Worm (Caenorhabditis elegans) whole organism, early embryonic: Measurements from ENCODE around the gene T09A12.8.

Experiments used
- B0310.2 ChIP-seq: sonication (generic microtip); optimal IDR thresholded peaks from 2 replicates; lab custom pipeline; 2016; ENCODE audit warnings: mild to moderate bottlenecking, missing genetic modification characterization, missing compliant biosample characterization
- F13C5.2 ChIP-seq: sonication (generic microtip); optimal IDR thresholded peaks from 2 replicates; lab custom pipeline; 2017; ENCODE audit warnings: mild to moderate bottlenecking, missing genetic modification characterization, inconsistent platforms, missing compliant biosample characterization
- aly-1 ChIP-seq: sonication (generic microtip); optimal IDR thresholded peaks from 2 replicates; lab custom pipeline; 2016; ENCODE audit warnings: missing genetic modification characterization, missing compliant biosample characterization
- ama-1 ChIP-seq: fragments of 150-350 bp; optimal IDR thresholded peaks from 2 replicates; lab custom pipeline; 2014
- ceh-13 ChIP-seq: fragments of 200-800 bp; sonication (Bioruptor generic); optimal IDR thresholded peaks from 2 replicates; lab custom pipeline; 2018; ENCODE audit warnings: mild to moderate bottlenecking, missing genetic modification characterization, missing compliant biosample characterization
- ceh-36 ChIP-seq: sonication (generic microtip); optimal IDR thresholded peaks from 2 replicates; lab custom pipeline; 2016; ENCODE audit warnings: missing genetic modification characterization, inconsistent platforms, missing compliant biosample characterization
- ets-7 ChIP-seq: sonication (generic microtip); optimal IDR thresholded peaks from 2 replicates; lab custom pipeline; 2016; ENCODE audit warnings: missing genotype, missing genetic modification characterization, missing compliant biosample characterization
- flt-1 ChIP-seq: fragments of 200-800 bp; sonication (Bioruptor generic); IDR thresholded peaks from 2 replicates; pipeline ENCODE4 v1.3.6; 2022; ENCODE audit warnings: missing genetic modification characterization, missing compliant biosample characterization
- hmbx-1 ChIP-seq: sonication (generic microtip); optimal IDR thresholded peaks from 2 replicates; lab custom pipeline; 2016; ENCODE audit warnings: mild to moderate bottlenecking, missing genetic modification characterization, missing compliant biosample characterization
- hmg-4 ChIP-seq: fragments of 200-800 bp; sonication (Bioruptor generic); optimal IDR thresholded peaks from 2 replicates; lab custom pipeline; 2018; ENCODE audit warnings: mild to moderate bottlenecking, missing genetic modification characterization, missing compliant biosample characterization
- hnd-1 ChIP-seq: sonication (generic microtip); optimal IDR thresholded peaks from 2 replicates; lab custom pipeline; 2016; ENCODE audit warnings: missing genetic modification characterization, missing compliant biosample characterization
- pes-1 ChIP-seq: fragments of 200-800 bp; sonication (Bioruptor generic); IDR thresholded peaks from 2 replicates; pipeline ENCODE4 v1.3.6; 2022; ENCODE audit warnings: missing genetic modification reagents, missing genetic modification characterization, missing compliant biosample characterization
- scrt-1 ChIP-seq: fragments of 200-800 bp; sonication (Bioruptor generic); IDR thresholded peaks from 2 replicates; pipeline ENCODE4 v1.3.6; 2022; ENCODE audit warnings: missing genetic modification characterization, missing compliant biosample characterization
- sea-1 ChIP-seq: fragments of 200-800 bp; sonication (Bioruptor generic); conservative IDR thresholded peaks from 2 replicates; pipeline ENCODE4 v1.3.6; 2022; ENCODE audit warnings: missing genetic modification characterization, missing compliant biosample characterization
- tbx-11 ChIP-seq: fragments of 200-800 bp; sonication (Bioruptor generic); IDR thresholded peaks from 2 replicates; pipeline ENCODE4 v1.3.6; 2022; ENCODE audit warnings: missing genetic modification characterization, missing compliant biosample characterization
- tbx-37 ChIP-seq: fragments of 200-800 bp; sonication (Bioruptor generic); conservative IDR thresholded peaks from 2 replicates; pipeline ENCODE4 v1.3.6; 2022; ENCODE audit warnings: missing genetic modification reagents, missing genetic modification characterization, missing compliant biosample characterization
- tra-4 ChIP-seq: sonication (generic microtip); optimal IDR thresholded peaks from 2 replicates; lab custom pipeline; 2017; ENCODE audit warnings: missing genetic modification characterization, missing compliant biosample characterization

Gene T09A12.8

DNA sequence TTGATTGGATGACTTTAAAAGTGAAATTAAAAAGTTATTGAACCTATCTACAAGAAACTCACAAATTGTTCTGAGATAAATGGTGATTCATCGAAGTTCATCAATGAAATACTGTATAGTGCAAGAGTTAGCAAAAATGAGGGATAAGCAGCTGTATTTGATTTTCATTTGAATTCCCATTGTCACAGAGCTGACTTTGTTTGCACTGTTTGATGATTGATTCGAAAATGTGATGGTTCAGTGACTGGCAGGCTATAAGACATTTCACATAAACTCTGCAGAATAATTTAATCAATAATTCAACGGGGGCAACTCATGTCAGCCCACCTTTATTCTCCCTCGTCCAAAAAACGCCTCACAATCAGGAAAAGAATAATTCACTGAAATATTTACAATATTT, at the start of gene T09A12.8:
TSS of gene T09A12.8 (minus strand) at position 101 of the 400 bp plus-strand sequence.
- TF ChIP-seq aly-1 (tag; lab: Kevin White, UChicago) (no peak), hmg-4 (no peak), hmbx-1 (tag; lab: Kevin White, UChicago) (no peak), ama-1 (lab: Kevin White, UChicago) (no peak), B0310.2 (tag; lab: Kevin White, UChicago) (no peak), hnd-1 (tag; lab: Kevin White, UChicago) (no peak), scrt-1 (GFP tag; lab: Robert Waterston, UW) (no peak), tbx-11 (GFP tag; lab: Robert Waterston, UW) (no peak), sea-1 (no peak), ceh-13 (no peak), tra-4 (tag; lab: Kevin White, UChicago) (no peak), pes-1 (GFP tag; lab: Robert Waterston, UW) (no peak), tbx-37 (GFP tag; lab: Robert Waterston, UW) (no peak)

DNA sequence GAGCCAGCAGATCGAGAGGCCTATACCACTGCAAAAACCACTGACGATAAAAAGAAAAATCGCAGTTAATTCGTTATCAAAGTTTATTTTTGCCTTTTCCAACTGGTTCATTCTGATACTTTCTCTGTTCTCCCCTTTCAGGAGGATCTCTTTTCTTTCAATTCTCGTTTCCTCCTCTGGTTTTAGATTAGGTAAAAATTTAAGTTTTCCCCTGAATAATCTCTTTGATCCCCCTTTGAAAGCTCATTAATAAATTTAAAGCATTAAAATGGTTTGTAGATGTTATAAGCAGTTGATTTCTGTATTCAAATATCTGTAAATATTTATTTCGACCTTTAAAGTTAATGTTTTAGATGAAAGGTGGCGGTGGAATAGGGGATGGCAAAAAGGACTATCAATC, 47.7 kb upstream of the T09A12.8 start, which contains the start of gene K07H8.2:
TSS of gene K07H8.2 (plus strand) at position 301 of the 400 bp plus-strand sequence.
- no peak for TF ChIP-seq tra-4 (tag; lab: Kevin White, UChicago)
- no peak for TF ChIP-seq B0310.2 (tag; lab: Kevin White, UChicago)
- TF ChIP-seq tbx-37 (GFP tag; lab: Robert Waterston, UW): no peak
- no peak for TF ChIP-seq flt-1 (GFP tag; lab: Robert Waterston, UW)
- no peak for TF ChIP-seq hmg-4
- no peak for TF ChIP-seq F13C5.2 (tag; lab: Kevin White, UChicago)
- TF ChIP-seq aly-1 (tag; lab: Kevin White, UChicago): no peak
- TF ChIP-seq pes-1 (GFP tag; lab: Robert Waterston, UW): no peak

DNA sequence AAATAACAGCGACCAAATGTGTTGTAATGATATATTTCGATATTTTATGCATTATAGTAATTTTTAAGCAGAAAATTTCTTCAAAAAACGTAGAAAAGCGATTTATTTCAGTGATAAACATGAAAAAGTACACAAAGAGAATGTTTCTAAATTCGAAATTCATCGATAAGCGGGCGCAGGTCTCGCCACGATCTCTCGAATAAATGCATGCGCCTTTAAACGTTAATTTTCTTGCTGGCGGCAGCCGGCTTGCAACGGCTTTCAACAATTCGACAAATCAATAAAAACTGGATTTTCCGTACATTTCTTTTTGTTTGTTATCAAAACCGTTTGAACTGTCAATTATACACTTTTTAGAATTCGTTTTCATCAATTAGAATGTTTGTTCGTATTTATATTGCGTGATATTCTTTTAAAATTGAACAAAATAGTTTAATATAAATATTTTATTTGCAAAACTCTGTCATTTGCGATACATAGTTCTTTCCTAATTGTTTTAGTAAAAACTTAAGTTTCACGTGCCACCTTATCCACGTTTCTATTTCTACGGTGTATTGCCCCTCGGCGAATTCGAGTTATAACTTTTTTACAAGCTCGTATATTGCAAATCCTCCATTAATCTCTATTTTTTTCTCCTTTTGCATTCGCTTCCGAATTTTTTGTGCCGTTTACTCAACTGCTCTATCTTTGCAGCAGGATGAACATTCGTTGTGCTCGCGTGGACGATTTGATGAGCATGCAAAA, 46.3 kb upstream of the T09A12.8 start, which contains the start of gene daf-31:
TSS of gene daf-31 (plus strand) at position 694 of the 744 bp plus-strand sequence.
- TF ChIP-seq hmg-4: no peak
- 0 out of 2 replicates have a peak, but pooled peaks have one; percentile 5 for TF ChIP-seq sea-1

DNA sequence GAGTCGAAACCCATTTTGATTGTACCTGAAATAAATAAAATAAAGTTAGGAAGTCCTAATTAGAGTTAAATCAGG, 45.8 kb upstream of the T09A12.8 start, which contains the start of gene nucl-1:
TSS of gene nucl-1 (minus strand) at position 26 of the 75 bp plus-strand sequence.
- TF ChIP-seq tra-4 (tag; lab: Kevin White, UChicago) (no peak), B0310.2 (tag; lab: Kevin White, UChicago) (no peak), pes-1 (GFP tag; lab: Robert Waterston, UW) (no peak), tbx-11 (GFP tag; lab: Robert Waterston, UW) (no peak), ceh-13 (no peak), hnd-1 (tag; lab: Kevin White, UChicago) (no peak), F13C5.2 (tag; lab: Kevin White, UChicago) (no peak), hmg-4 (no peak), scrt-1 (GFP tag; lab: Robert Waterston, UW) (no peak)

DNA sequence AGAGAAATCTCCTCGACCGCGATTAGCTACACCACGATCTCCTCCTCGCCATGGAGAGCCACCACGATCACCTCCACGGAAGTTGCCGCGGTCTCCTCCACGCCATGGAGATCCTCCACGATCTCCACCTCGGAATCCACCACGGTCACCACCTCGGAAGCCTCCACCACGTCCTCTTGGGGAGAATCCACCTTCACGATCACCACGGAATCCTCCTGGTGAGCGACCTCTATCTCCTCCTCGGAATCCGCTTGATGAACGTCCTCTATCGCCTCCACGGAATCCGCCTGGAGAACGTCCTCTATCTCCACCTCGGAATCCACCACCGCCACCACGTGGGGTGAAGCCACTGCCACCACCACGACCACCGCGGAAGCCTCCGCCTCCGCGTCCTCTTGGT, 45.6 kb upstream of the T09A12.8 start:
- 0 out of 2 replicates have a peak, but pooled peaks have one; percentile 10 for TF ChIP-seq sea-1
- TF ChIP-seq F13C5.2 (tag; lab: Kevin White, UChicago): no peak
- no peak for TF ChIP-seq ets-7 (tag; lab: Kevin White, UChicago)
- TF ChIP-seq B0310.2 (tag; lab: Kevin White, UChicago): no peak
- no peak for TF ChIP-seq ceh-13
- no peak for TF ChIP-seq ama-1 (lab: Kevin White, UChicago)
- no peak for TF ChIP-seq flt-1 (GFP tag; lab: Robert Waterston, UW)

DNA sequence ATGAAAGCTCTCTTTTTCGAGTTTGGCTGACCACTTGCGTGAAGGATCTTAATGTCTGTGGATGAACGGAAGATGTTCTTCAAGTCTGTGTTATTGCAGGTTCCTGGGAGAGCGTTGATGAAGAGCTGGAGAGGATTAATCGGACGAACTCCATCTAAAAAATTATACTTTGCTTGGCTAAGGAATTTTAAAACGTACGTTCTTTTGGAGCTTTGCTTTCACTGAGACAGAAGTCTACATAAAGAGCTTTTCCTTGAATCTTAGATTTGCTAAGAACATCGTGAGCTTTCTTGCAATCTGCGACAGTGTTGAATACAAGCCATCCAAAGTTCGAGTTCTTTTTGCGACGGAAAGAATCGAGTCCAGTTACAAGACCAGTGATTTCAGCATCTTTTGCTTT, 43.8 kb upstream of the T09A12.8 start:
- no peak for TF ChIP-seq aly-1 (tag; lab: Kevin White, UChicago)
- no peak for TF ChIP-seq scrt-1 (GFP tag; lab: Robert Waterston, UW)
- no peak for TF ChIP-seq hmg-4
- TF ChIP-seq B0310.2 (tag; lab: Kevin White, UChicago): no peak
- no peak for TF ChIP-seq tra-4 (tag; lab: Kevin White, UChicago)
- no peak for TF ChIP-seq hnd-1 (tag; lab: Kevin White, UChicago)
- TF ChIP-seq hmbx-1 (tag; lab: Kevin White, UChicago): no peak
- no peak for TF ChIP-seq flt-1 (GFP tag; lab: Robert Waterston, UW)
- no peak for TF ChIP-seq ceh-13
- TF ChIP-seq sea-1: no peak
- no peak for TF ChIP-seq ama-1 (lab: Kevin White, UChicago)
- TF ChIP-seq tbx-11 (GFP tag; lab: Robert Waterston, UW): no peak

DNA sequence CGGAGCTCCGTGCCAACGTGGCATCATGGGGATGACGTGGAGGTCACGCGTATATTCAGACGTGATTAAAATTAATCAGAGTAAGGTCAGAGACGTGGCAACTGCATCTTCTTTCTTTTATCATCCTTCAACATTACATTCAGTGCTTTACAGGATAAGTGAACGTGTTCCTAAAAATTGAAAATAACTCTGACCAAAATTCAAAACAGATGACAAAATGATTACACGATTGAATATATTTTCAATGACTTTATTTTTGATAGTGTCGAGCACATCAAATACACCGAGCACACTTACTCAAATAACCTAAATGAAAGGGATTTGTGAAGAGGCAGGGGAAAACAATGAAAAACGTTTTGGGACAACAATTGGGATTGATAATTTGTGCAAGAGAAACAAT, 42.9 kb upstream of the T09A12.8 start, which contains the start of gene K07H8.9:
TSS of gene K07H8.9 (minus strand) at position 125 of the 400 bp plus-strand sequence.
- TF ChIP-seq ceh-13 (no peak), ceh-36 (tag; lab: Kevin White, UChicago) (no peak)

DNA sequence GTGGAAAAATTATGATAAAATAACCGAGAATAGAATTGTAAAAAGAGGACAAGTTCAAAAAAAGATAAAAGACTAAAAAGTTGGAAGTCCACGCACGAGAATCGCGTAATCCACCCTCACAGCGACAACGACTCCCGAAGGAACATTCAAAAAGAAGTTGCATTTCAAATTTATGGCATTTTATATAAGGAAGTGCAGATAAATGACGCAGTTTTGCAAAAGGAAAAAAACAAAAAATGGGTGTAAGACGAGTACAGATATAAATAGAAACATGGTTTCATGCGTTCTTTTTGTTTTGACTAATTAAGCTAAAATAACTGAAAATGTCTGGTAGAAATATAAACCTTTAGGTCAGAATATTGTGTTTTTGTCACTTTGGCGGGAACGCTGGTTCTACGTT, 39.7 kb upstream of the T09A12.8 start:
- TF ChIP-seq F13C5.2 (tag; lab: Kevin White, UChicago): no peak
- TF ChIP-seq sea-1: no peak
- no peak for TF ChIP-seq tra-4 (tag; lab: Kevin White, UChicago)
- no peak for TF ChIP-seq hmbx-1 (tag; lab: Kevin White, UChicago)
- no peak for TF ChIP-seq B0310.2 (tag; lab: Kevin White, UChicago)
- no peak for TF ChIP-seq tbx-11 (GFP tag; lab: Robert Waterston, UW)
- no peak for TF ChIP-seq aly-1 (tag; lab: Kevin White, UChicago)
- no peak for TF ChIP-seq ceh-13
- no peak for TF ChIP-seq hmg-4
- no peak for TF ChIP-seq flt-1 (GFP tag; lab: Robert Waterston, UW)
- no peak for TF ChIP-seq pes-1 (GFP tag; lab: Robert Waterston, UW)
- TF ChIP-seq ets-7 (tag; lab: Kevin White, UChicago): no peak
- no peak for TF ChIP-seq ceh-36 (tag; lab: Kevin White, UChicago)
- TF ChIP-seq hnd-1 (tag; lab: Kevin White, UChicago): no peak
- TF ChIP-seq tbx-37 (GFP tag; lab: Robert Waterston, UW): no peak
- no peak for TF ChIP-seq scrt-1 (GFP tag; lab: Robert Waterston, UW)
- no peak for TF ChIP-seq ama-1 (lab: Kevin White, UChicago)
